Fruit fly (Drosophila melanogaster) whole organism, prepupa: Measurements from ENCODE around the gene CG6830.

Experiments
- CG9139 ChIP-seq: fragments of 200-800 bp; sonication (Bioruptor generic); optimal IDR thresholded peaks from 3 replicates; lab custom pipeline; 2017; ENCODE audit warnings: missing biosample characterization, mild to moderate bottlenecking, missing genetic modification characterization
- Ets96B ChIP-seq: fragments of 200-800 bp; optimal IDR thresholded peaks from 2 replicates; lab custom pipeline; 2019; ENCODE audit warnings: missing biosample characterization, mild to moderate bottlenecking, missing genetic modification characterization, moderate library complexity
- Sox102F ChIP-seq: fragments of 200-800 bp; sonication (Bioruptor generic); optimal IDR thresholded peaks from 2 replicates; lab custom pipeline; 2016; ENCODE audit warnings: missing biosample characterization, mild to moderate bottlenecking, missing genetic modification characterization

- no peak for TF ChIP-seq Ets96B (tag; lab: Kevin White, UChicago)
- no peak for TF ChIP-seq Sox102F (GFP tag; lab: Kevin White, UChicago)
- no peak for TF ChIP-seq CG9139 (GFP tag; lab: Kevin White, UChicago)
These were observed 44.1 kb downstream of the CG6830 start for dm6 chr3R:11639946-11640588.
